Fruit fly (Drosophila melanogaster) whole organism, adult: Measurements from ENCODE around the gene CG17186.

Source experiments
- CG11617 ChIP-seq: fragments of 200-800 bp; sonication (Bioruptor generic); optimal IDR thresholded peaks from 2 replicates; lab custom pipeline; 2017; ENCODE audit warnings: mild to moderate bottlenecking, missing biosample characterization, missing genetic modification reagents, missing genetic modification characterization
- CG12768 ChIP-seq: fragments of 200-800 bp; sonication (Bioruptor generic); optimal IDR thresholded peaks from 2 replicates; lab custom pipeline; 2017; ENCODE audit warnings: missing biosample characterization, missing genetic modification characterization, mild to moderate bottlenecking, moderate library complexity, missing genetic modification reagents
- CG14711 ChIP-seq: fragments of 200-800 bp; sonication (Bioruptor generic); optimal IDR thresholded peaks from 2 replicates; lab custom pipeline; 2018; ENCODE audit warnings: missing biosample characterization, mild to moderate bottlenecking, missing genetic modification characterization, moderate library complexity
- CG1620 ChIP-seq: fragments of 200-800 bp; sonication (Bioruptor generic); optimal IDR thresholded peaks from 2 replicates; lab custom pipeline; 2016; ENCODE audit warnings: missing biosample characterization, missing genetic modification characterization
- CG33017 ChIP-seq: fragments of 200-800 bp; sonication (Bioruptor generic); optimal IDR thresholded peaks from 2 replicates; lab custom pipeline; 2018; ENCODE audit warnings: missing biosample characterization, mild to moderate bottlenecking, missing genetic modification characterization, moderate library complexity
- CG5204 ChIP-seq: fragments of 200-800 bp; sonication (Bioruptor generic); optimal IDR thresholded peaks from 2 replicates; lab custom pipeline; 2016; ENCODE audit warnings: missing biosample characterization, missing genetic modification characterization
- CG7045 ChIP-seq: fragments of 200-800 bp; sonication (Bioruptor generic); optimal IDR thresholded peaks from 2 replicates; lab custom pipeline; 2017; ENCODE audit warnings: missing biosample characterization, mild to moderate bottlenecking, missing genetic modification characterization
- CG7101 ChIP-seq: fragments of 200-800 bp; sonication (Bioruptor generic); optimal IDR thresholded peaks from 2 replicates; lab custom pipeline; 2018; ENCODE audit warnings: missing biosample characterization, mild to moderate bottlenecking, missing genetic modification characterization, moderate library complexity
- Clk ChIP-seq: fragments of 200-800 bp; sonication (Bioruptor generic); optimal IDR thresholded peaks from 2 replicates; lab custom pipeline; 2017; ENCODE audit warnings: missing biosample characterization, missing genetic modification characterization
- Crg-1 ChIP-seq: fragments of 200-800 bp; sonication (Bioruptor generic); optimal IDR thresholded peaks from 2 replicates; lab custom pipeline; 2016; ENCODE audit warnings: missing biosample characterization, missing genetic modification characterization
- Hr96 ChIP-seq: fragments of 200-800 bp; sonication (Bioruptor generic); optimal IDR thresholded peaks from 2 replicates; lab custom pipeline; 2016; ENCODE audit warnings: missing biosample characterization, missing genetic modification characterization
- Mnt ChIP-seq: fragments of 200-800 bp; sonication (Bioruptor generic); optimal IDR thresholded peaks from 2 replicates; lab custom pipeline; 2016; ENCODE audit warnings: missing biosample characterization, mild to moderate bottlenecking, missing genetic modification characterization
- bab1 ChIP-seq: fragments of 200-800 bp; sonication (Bioruptor generic); optimal IDR thresholded peaks from 3 replicates; lab custom pipeline; 2019; ENCODE audit warnings: missing biosample characterization, mild to moderate bottlenecking, missing genetic modification characterization, moderate library complexity
- cic ChIP-seq: fragments of 200-800 bp; sonication (Bioruptor generic); optimal IDR thresholded peaks from 2 replicates; lab custom pipeline; 2017; ENCODE audit warnings: missing biosample characterization, mild to moderate bottlenecking, missing genetic modification characterization, moderate library complexity
- cnc ChIP-seq, 2 experiments: fragments of >200 bp; optimal IDR thresholded peaks; 2 replicates each; lab custom pipeline; 2017
- kay ChIP-seq: fragments of 200-800 bp; sonication (Bioruptor generic); peaks from one replicate; lab custom pipeline; 2016; ENCODE audit warnings: missing biosample characterization, missing genetic modification characterization, borderline replicate concordance
- ovo ChIP-seq: fragments of 200-800 bp; sonication (Bioruptor generic); optimal IDR thresholded peaks from 2 replicates; lab custom pipeline; 2016; ENCODE audit warnings: missing biosample characterization, missing genetic modification characterization
- pad ChIP-seq: fragments of 200-800 bp; sonication (Bioruptor generic); optimal IDR thresholded peaks from 3 replicates; lab custom pipeline; 2017; ENCODE audit warnings: missing biosample characterization, missing genetic modification characterization, mild to moderate bottlenecking, moderate library complexity, missing genetic modification reagents
- tj ChIP-seq: fragments of 200-800 bp; sonication (Bioruptor generic); optimal IDR thresholded peaks from 3 replicates; lab custom pipeline; 2017; ENCODE audit warnings: missing biosample characterization, mild to moderate bottlenecking, missing genetic modification characterization, moderate library complexity
- toe ChIP-seq: fragments of 200-800 bp; sonication (Bioruptor generic); optimal IDR thresholded peaks from 2 replicates; lab custom pipeline; 2016; ENCODE audit warnings: missing biosample characterization, missing genetic modification characterization

CG17186 gene

dm6 chr3R:19892046-19892445, 14.7 kb upstream of the CG17186 start:
- TF ChIP-seq CG7101 (tag; lab: Kevin White, UChicago) = peak; percentile 14
- TF ChIP-seq CG7045 (GFP tag; lab: Kevin White, UChicago) = peak; percentile 28
- no peak for TF ChIP-seq kay
- peak; percentile 35 for TF ChIP-seq toe (GFP tag; lab: Kevin White, UChicago)
- TF ChIP-seq CG1620 (GFP tag; lab: Kevin White, UChicago) = no peak
- peak; percentile 15 for TF ChIP-seq CG12768
- peak; percentile 35 for TF ChIP-seq Hr96 (GFP tag; lab: Kevin White, UChicago)
- TF ChIP-seq CG14711 = peak; percentile 15
- no peak for TF ChIP-seq CG5204 (GFP tag; lab: Kevin White, UChicago)

- TF ChIP-seq CG12768 (peak; percentile 12), tj (GFP tag; lab: Kevin White, UChicago) (no peak)
Observed at dm6 chr3R:19891363-19891762, 14.0 kb upstream of the CG17186 start.

- TF ChIP-seq Crg-1 (GFP tag; lab: Kevin White, UChicago) = no peak
- TF ChIP-seq ovo (GFP tag; lab: Kevin White, UChicago) = peak; percentile 33
- no peak for TF ChIP-seq Hr96 (GFP tag; lab: Kevin White, UChicago)
- peak; percentile 55 for TF ChIP-seq CG5204 (GFP tag; lab: Kevin White, UChicago)
- TF ChIP-seq CG7101 (tag; lab: Kevin White, UChicago) = peak; percentile 30
- peak; percentile 2 for TF ChIP-seq pad
- peak; percentile 20 for TF ChIP-seq toe (GFP tag; lab: Kevin White, UChicago)
- no peak for TF ChIP-seq cnc (optimal IDR thresholded peaks at IDR 0.05; lab: Kevin White, UChicago)
- peak; percentile 7 for TF ChIP-seq tj (GFP tag; lab: Kevin White, UChicago)
Observed at dm6 chr3R:19890340-19890998, 13.2 kb upstream of the CG17186 start, which contains the start of gene CG4733. Gene CG4733, plus strand, starts transcription at chr3R:19890689.

dm6 chr3R:19889603-19890187, 12.4 kb upstream of the CG17186 start:
- no peak for TF ChIP-seq Clk (GFP tag; lab: Kevin White, UChicago)
- no peak for TF ChIP-seq ovo (GFP tag; lab: Kevin White, UChicago)
- no peak for TF ChIP-seq CG11617 (GFP tag; lab: Kevin White, UChicago)
- no peak for TF ChIP-seq Hr96 (GFP tag; lab: Kevin White, UChicago)
- peak; percentile 12 for TF ChIP-seq CG12768
- TF ChIP-seq kay = no peak
- TF ChIP-seq cic (GFP tag; lab: Kevin White, UChicago) = no peak
- no peak for TF ChIP-seq CG5204 (GFP tag; lab: Kevin White, UChicago)
- peak; percentile 52 for TF ChIP-seq CG14711
- no peak for TF ChIP-seq pad
- no peak for TF ChIP-seq CG1620 (GFP tag; lab: Kevin White, UChicago)
- peak; percentile 8 for TF ChIP-seq CG7101 (tag; lab: Kevin White, UChicago)
- TF ChIP-seq CG33017 (tag; lab: Kevin White, UChicago) = peak; percentile 15
- no peak for TF ChIP-seq Mnt
- TF ChIP-seq Crg-1 (GFP tag; lab: Kevin White, UChicago) = no peak
- no peak for TF ChIP-seq CG7045 (GFP tag; lab: Kevin White, UChicago)

dm6 chr3R:19888156-19888784, 11.0 kb upstream of the CG17186 start, which contains the start of gene ninaE:
Gene ninaE, minus strand, starts transcription at chr3R:19888206.
- TF ChIP-seq CG33017 (tag; lab: Kevin White, UChicago) (no peak), pad (no peak), toe (GFP tag; lab: Kevin White, UChicago) (no peak), ovo (GFP tag; lab: Kevin White, UChicago) (no peak), cic (GFP tag; lab: Kevin White, UChicago) (no peak), kay (no peak), CG5204 (GFP tag; lab: Kevin White, UChicago) (no peak), CG14711 (no peak), CG12768 (no peak), tj (GFP tag; lab: Kevin White, UChicago) (no peak), Hr96 (GFP tag; lab: Kevin White, UChicago) (no peak), CG1620 (GFP tag; lab: Kevin White, UChicago) (no peak), CG11617 (GFP tag; lab: Kevin White, UChicago) (no peak)

- peak; percentile 37 for TF ChIP-seq Hr96 (GFP tag; lab: Kevin White, UChicago)
- TF ChIP-seq CG1620 (GFP tag; lab: Kevin White, UChicago) = peak; percentile 18
- no peak for TF ChIP-seq ovo (GFP tag; lab: Kevin White, UChicago)
- TF ChIP-seq pad = peak; percentile 52
- peak; percentile 62 for TF ChIP-seq CG11617 (GFP tag; lab: Kevin White, UChicago)
- peak; percentile 66 for TF ChIP-seq CG7101 (tag; lab: Kevin White, UChicago)
- TF ChIP-seq tj (GFP tag; lab: Kevin White, UChicago) = peak; percentile 11
- TF ChIP-seq toe (GFP tag; lab: Kevin White, UChicago) = no peak
- TF ChIP-seq CG5204 (GFP tag; lab: Kevin White, UChicago) = no peak
- TF ChIP-seq cnc (optimal IDR thresholded peaks at IDR 0.05; lab: Kevin White, UChicago) = no peak
- peak; percentile 26 for TF ChIP-seq Crg-1 (GFP tag; lab: Kevin White, UChicago)
- peak; percentile 59 for TF ChIP-seq CG33017 (tag; lab: Kevin White, UChicago)
- TF ChIP-seq kay = no peak
- TF ChIP-seq CG14711 = peak; percentile 35
- TF ChIP-seq bab1 (GFP tag; lab: Kevin White, UChicago) = peak; percentile 74
- peak; percentile 52 for TF ChIP-seq CG12768
- TF ChIP-seq cic (GFP tag; lab: Kevin White, UChicago) = no peak
- TF ChIP-seq Clk (GFP tag; lab: Kevin White, UChicago) = no peak
- no peak for TF ChIP-seq CG7045 (GFP tag; lab: Kevin White, UChicago)
- TF ChIP-seq Mnt = peak; percentile 61
Observed at dm6 chr3R:19880431-19880939, 3.2 kb upstream of the CG17186 start.
